Fruit fly (Drosophila melanogaster) whole organism, embryonic: ENCODE measurements around the gene Myo10A.
A peak's percentile ranks its signal among the peaks of the same experiment; 100 is the strongest.

Experiments
- CTCF ChIP-seq: fragments of 200-800 bp; sonication (Bioruptor generic); optimal IDR thresholded peaks from 2 replicates; lab custom pipeline; 2017; ENCODE audit warnings: missing biosample characterization, mild to moderate bottlenecking, missing genetic modification characterization, moderate library complexity
- Dll ChIP-seq: fragments of 200-800 bp; sonication (Bioruptor generic); IDR thresholded peaks from 4 replicates; pipeline ENCODE4 v1.3.6; 2022; ENCODE audit warnings: missing biosample characterization, missing genetic modification characterization; ENCODE audit not compliant: partially characterized antibody
- ERR ChIP-seq: fragments of 200-800 bp; sonication (Bioruptor generic); optimal IDR thresholded peaks from 2 replicates; lab custom pipeline; 2016; ENCODE audit warnings: missing biosample characterization, missing genetic modification characterization
- MESR4 ChIP-seq: fragments of 200-800 bp; sonication (Bioruptor generic); optimal IDR thresholded peaks from 2 replicates; lab custom pipeline; 2018; ENCODE audit warnings: missing biosample characterization, mild to moderate bottlenecking, missing genetic modification characterization, moderate library complexity
- NfI ChIP-seq: fragments of 200-800 bp; sonication (Bioruptor generic); optimal IDR thresholded peaks from 3 replicates; lab custom pipeline; 2018; ENCODE audit warnings: missing biosample characterization, mild to moderate bottlenecking, missing genetic modification characterization, moderate library complexity
- ase ChIP-seq: fragments of 200-800 bp; sonication (Bioruptor generic); IDR thresholded peaks from 3 replicates; pipeline ENCODE4 v1.3.6; 2022; ENCODE audit warnings: missing biosample characterization, missing genetic modification characterization
- bsh ChIP-seq, 2 experiments: fragments of 200-800 bp; sonication (Bioruptor generic); optimal IDR thresholded peaks; 2 replicates each; lab custom pipeline; 2017 to 2018; ENCODE audit warnings: mild to moderate bottlenecking in 2 of 2, missing biosample characterization in 2 of 2, missing genetic modification characterization in 2 of 2, moderate library complexity in 1 of 2
- maf-S ChIP-seq: fragments of 200-800 bp; sonication (Bioruptor generic); optimal IDR thresholded peaks from 2 replicates; lab custom pipeline; 2016; ENCODE audit warnings: missing biosample characterization, missing genetic modification characterization
- pan ChIP-seq, 4 experiments: fragments of >200 bp in 3 of 4; fragments of 200-800 bp in 1 of 4; sonication (Bioruptor generic) in 1 of 4; optimal IDR thresholded peaks in 3 of 4; IDR thresholded peaks in 1 of 4; 2 replicates each; pipeline versions ENCODE4 v1.3.6 to Lab custom; 2017 to 2022; ENCODE audit warnings: missing biosample characterization in 2 of 4, missing genetic modification characterization in 2 of 4, mixed read lengths in 1 of 4
- row ChIP-seq: fragments of 200-800 bp; sonication (Bioruptor generic); IDR thresholded peaks from 3 replicates; pipeline ENCODE4 v1.3.6; 2022; ENCODE audit warnings: missing biosample characterization, missing genetic modification characterization
- trem ChIP-seq: fragments of 200-800 bp; optimal IDR thresholded peaks from 3 replicates; lab custom pipeline; 2019; ENCODE audit warnings: missing biosample characterization, mild to moderate bottlenecking, missing genetic modification characterization, moderate library complexity
- wek ChIP-seq: fragments of 200-800 bp; sonication (Bioruptor generic); optimal IDR thresholded peaks from 3 replicates; lab custom pipeline; 2018; ENCODE audit warnings: missing biosample characterization, mild to moderate bottlenecking, missing genetic modification characterization, moderate library complexity
- zen2 ChIP-seq: fragments of 200-800 bp; sonication (Bioruptor generic); IDR thresholded peaks from 3 replicates; pipeline ENCODE4 v1.3.6; 2022; ENCODE audit warnings: missing biosample characterization, missing genetic modification characterization; ENCODE audit not compliant: partially characterized antibody

DNA sequence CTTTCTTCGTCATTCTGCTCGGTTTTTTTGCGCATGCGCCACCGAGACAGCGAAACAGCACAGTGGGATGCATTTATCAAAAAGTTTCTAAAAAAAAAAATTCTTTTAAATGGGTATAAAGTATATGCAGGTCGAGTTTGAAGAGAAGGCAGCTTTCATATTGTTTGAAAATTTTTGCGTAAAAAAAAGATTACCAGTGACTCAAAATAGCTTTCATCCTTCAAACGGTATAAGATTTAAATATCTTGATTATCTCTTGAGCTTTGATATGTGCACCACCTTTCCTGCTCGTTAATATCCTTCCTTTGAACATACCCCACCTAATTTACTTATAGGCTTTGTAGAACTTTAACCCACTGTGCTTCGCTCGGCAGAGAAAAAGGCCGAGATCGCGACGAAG, 25.6 kb upstream of the Myo10A start:
- peak; percentile 55; the same call in 2 of the 3 replicates for TF ChIP-seq row (GFP tag; lab: Robert Waterston, UW)
- TF ChIP-seq maf-S (GFP tag; lab: Kevin White, UChicago), result peak; percentile 42
- TF ChIP-seq Dll (GFP tag; lab: Robert Waterston, UW), result no peak
- peak; percentile 24 for TF ChIP-seq trem
- TF ChIP-seq CTCF (GFP tag; lab: Kevin White, UChicago), result no peak
- TF ChIP-seq MESR4 (GFP tag; lab: Kevin White, UChicago), result no peak
- no peak for TF ChIP-seq zen2
- TF ChIP-seq NfI (GFP tag; lab: Kevin White, UChicago), result peak; percentile 54
- TF ChIP-seq pan (optimal IDR thresholded peaks at IDR 0.05; lab: Kevin White, UChicago), result no peak
- TF ChIP-seq pan (GFP tag; optimal IDR thresholded peaks at IDR 0.05 in 1 of 2, IDR thresholded peaks at IDR 0.05 in 1 of 2), result peak in 1 of 2 experiments; percentile 23
- TF ChIP-seq ERR, result no peak
- TF ChIP-seq ase (GFP tag; lab: Robert Waterston, UW), result no peak
- peak in 1 of 2 experiments; percentile 71 for TF ChIP-seq bsh (GFP tag; optimal IDR thresholded peaks at IDR 0.05; lab: Kevin White, UChicago)
- no peak for TF ChIP-seq wek (GFP tag; lab: Kevin White, UChicago)
